Fruit fly (Drosophila melanogaster) whole organism, prepupa: ENCODE results near the gene CG3552.

Source experiments
- CG11294 ChIP-seq: fragments of 200-800 bp; sonication (Bioruptor generic); IDR thresholded peaks from 2 replicates; pipeline ENCODE4 v1.3.6; 2022; ENCODE audit warnings: missing biosample characterization, missing genetic modification characterization
- CG31627 ChIP-seq: fragments of 200-800 bp; sonication (Bioruptor generic); optimal IDR thresholded peaks from 3 replicates; lab custom pipeline; 2016; ENCODE audit warnings: missing biosample characterization, missing genetic modification characterization
- CG34406 ChIP-seq: fragments of 200-800 bp; sonication (Bioruptor generic); optimal IDR thresholded peaks from 3 replicates; lab custom pipeline; 2016; ENCODE audit warnings: missing biosample characterization, missing genetic modification characterization
- CG6854 ChIP-seq: fragments of 200-800 bp; sonication (Bioruptor generic); optimal IDR thresholded peaks from 2 replicates; lab custom pipeline; 2017; ENCODE audit warnings: missing biosample characterization, mild to moderate bottlenecking, missing genetic modification characterization
- Ets21C ChIP-seq: fragments of 200-800 bp; sonication (Bioruptor generic); optimal IDR thresholded peaks from 3 replicates; lab custom pipeline; 2016; ENCODE audit warnings: missing biosample characterization, missing genetic modification characterization
- Lpt ChIP-seq: fragments of 200-800 bp; sonication (Bioruptor generic); optimal IDR thresholded peaks from 3 replicates; lab custom pipeline; 2016; ENCODE audit warnings: missing biosample characterization, missing genetic modification characterization
- fd85E ChIP-seq: fragments of 200-800 bp; sonication (Bioruptor generic); optimal IDR thresholded peaks from 3 replicates; lab custom pipeline; 2016; ENCODE audit warnings: missing biosample characterization, missing genetic modification characterization
- net ChIP-seq: fragments of 200-800 bp; sonication (Bioruptor generic); optimal IDR thresholded peaks from 3 replicates; lab custom pipeline; 2016; ENCODE audit warnings: missing biosample characterization, missing genetic modification characterization
- ss ChIP-seq, 2 experiments: fragments of 200-800 bp; sonication (Bioruptor generic); optimal IDR thresholded peaks; 2 replicates in 1 of 2; 3 replicates in 1 of 2; lab custom pipeline; 2017 to 2018; ENCODE audit warnings: mild to moderate bottlenecking in 2 of 2, missing biosample characterization in 2 of 2, missing genetic modification characterization in 2 of 2, moderate library complexity in 1 of 2

- TF ChIP-seq Lpt (GFP tag; lab: Kevin White, UChicago) (no peak), ss (GFP tag; optimal IDR thresholded peaks at IDR 0.05; lab: Kevin White, UChicago) (no peak), CG31627 (GFP tag; lab: Kevin White, UChicago) (no peak), net (GFP tag; lab: Kevin White, UChicago) (no peak), fd85E (no peak), CG6854 (no peak), Ets21C (GFP tag; lab: Kevin White, UChicago) (no peak), CG11294 (GFP tag; lab: Robert Waterston, UW) (no peak), CG34406 (GFP tag; lab: Kevin White, UChicago) (no peak)
Measured at dm6 chr3L:9497981-9498619, 42.0 kb downstream of the CG3552 start.
